Fruit fly (Drosophila melanogaster) whole organism, embryonic: ENCODE measurements around the gene Art9.
A peak's percentile ranks its signal among the peaks of the same experiment; 100 is the strongest.

Experiments used
- Abd-B ChIP-seq: fragments of 200-800 bp; sonication (Bioruptor generic); optimal IDR thresholded peaks from 2 replicates; lab custom pipeline; 2018; ENCODE audit warnings: missing biosample characterization, mild to moderate bottlenecking, missing genetic modification characterization, moderate library complexity
- Blimp-1 ChIP-seq: fragments of 200-800 bp; sonication (Bioruptor generic); optimal IDR thresholded peaks from 3 replicates; lab custom pipeline; 2018; ENCODE audit warnings: missing biosample characterization, missing genetic modification characterization, mild to moderate bottlenecking, moderate library complexity, missing genetic modification reagents
- CG10147 ChIP-seq: fragments of 200-800 bp; sonication (Bioruptor generic); optimal IDR thresholded peaks from 2 replicates; lab custom pipeline; 2019; ENCODE audit warnings: missing biosample characterization, mild to moderate bottlenecking, missing genetic modification characterization, moderate library complexity
- CG10979 ChIP-seq: fragments of 200-800 bp; sonication (Bioruptor generic); optimal IDR thresholded peaks from 2 replicates; lab custom pipeline; 2018; ENCODE audit warnings: missing biosample characterization, mild to moderate bottlenecking, missing genetic modification characterization, moderate library complexity
- CG11093 ChIP-seq: fragments of 200-800 bp; sonication (Bioruptor generic); IDR thresholded peaks from 3 replicates; pipeline ENCODE4 v1.3.6; 2022; ENCODE audit warnings: missing biosample characterization, missing genetic modification characterization
- CG11695 ChIP-seq: fragments of 200-800 bp; sonication (Bioruptor generic); IDR thresholded peaks from 3 replicates; pipeline ENCODE4 v1.3.6; 2022; ENCODE audit warnings: missing biosample characterization, missing genetic modification characterization
- CG1233 ChIP-seq: fragments of 200-800 bp; sonication (Bioruptor generic); optimal IDR thresholded peaks from 4 replicates; lab custom pipeline; 2018; ENCODE audit warnings: missing biosample characterization, mild to moderate bottlenecking, missing genetic modification characterization
- CG12769 ChIP-seq: fragments of 200-800 bp; sonication (Bioruptor generic); optimal IDR thresholded peaks from 2 replicates; lab custom pipeline; 2019; ENCODE audit warnings: missing biosample characterization, mild to moderate bottlenecking, missing genetic modification characterization, moderate library complexity
- CG13123 ChIP-seq: fragments of 200-800 bp; sonication (Bioruptor generic); optimal IDR thresholded peaks from 2 replicates; lab custom pipeline; 2016; ENCODE audit warnings: missing biosample characterization, missing genetic modification characterization
- CG15479 ChIP-seq: fragments of 200-800 bp; sonication (Bioruptor generic); optimal IDR thresholded peaks from 3 replicates; lab custom pipeline; 2019; ENCODE audit warnings: missing biosample characterization, mild to moderate bottlenecking, missing genetic modification characterization, moderate library complexity
- CG1647 ChIP-seq: fragments of 200-800 bp; sonication (Bioruptor generic); optimal IDR thresholded peaks from 3 replicates; lab custom pipeline; 2016; ENCODE audit warnings: missing biosample characterization, missing genetic modification characterization
- CG17802 ChIP-seq: fragments of 200-800 bp; sonication (Bioruptor generic); optimal IDR thresholded peaks from 2 replicates; lab custom pipeline; 2018; ENCODE audit warnings: missing biosample characterization, mild to moderate bottlenecking, missing genetic modification characterization, moderate library complexity
- CG2202 ChIP-seq: fragments of 200-800 bp; sonication (Bioruptor generic); optimal IDR thresholded peaks from 2 replicates; lab custom pipeline; 2018; ENCODE audit warnings: missing biosample characterization, mild to moderate bottlenecking, missing genetic modification characterization
- CG2889 ChIP-seq: fragments of 200-800 bp; sonication (Bioruptor generic); IDR thresholded peaks from 3 replicates; pipeline ENCODE4 v1.3.6; 2022; ENCODE audit warnings: missing biosample characterization, missing genetic modification characterization
- CG31388 ChIP-seq: fragments of 200-800 bp; sonication (Bioruptor generic); optimal IDR thresholded peaks from 2 replicates; lab custom pipeline; 2016; ENCODE audit warnings: missing biosample characterization, missing genetic modification characterization
- CG4328 ChIP-seq: fragments of 200-800 bp; sonication (Bioruptor generic); optimal IDR thresholded peaks from 3 replicates; lab custom pipeline; 2017; ENCODE audit warnings: missing biosample characterization, missing genetic modification reagents, missing genetic modification characterization
- CG4404 ChIP-seq: fragments of 200-800 bp; sonication (Bioruptor generic); IDR thresholded peaks from 2 replicates; pipeline ENCODE4 v1.3.6; 2022; ENCODE audit warnings: missing biosample characterization, missing genetic modification characterization
- CG7786 ChIP-seq: fragments of 200-800 bp; sonication (Bioruptor generic); optimal IDR thresholded peaks from 2 replicates; lab custom pipeline; 2016; ENCODE audit warnings: missing biosample characterization, missing genetic modification characterization
- CG9817 ChIP-seq: fragments of 200-800 bp; sonication (Bioruptor generic); optimal IDR thresholded peaks from 2 replicates; lab custom pipeline; 2018; ENCODE audit warnings: missing biosample characterization, mild to moderate bottlenecking, missing genetic modification characterization, moderate library complexity
- CG9876 ChIP-seq: fragments of 200-800 bp; sonication (Bioruptor generic); optimal IDR thresholded peaks from 2 replicates; lab custom pipeline; 2016; ENCODE audit warnings: missing biosample characterization, missing genetic modification characterization
- Camta ChIP-seq: fragments of 200-800 bp; sonication (Bioruptor generic); optimal IDR thresholded peaks from 2 replicates; lab custom pipeline; 2016; ENCODE audit warnings: missing biosample characterization, missing genetic modification characterization
- D ChIP-seq, 2 experiments: fragments of 200-800 bp in 1 of 2; fragments of >200 bp in 1 of 2; sonication (Bioruptor generic) in 1 of 2; optimal IDR thresholded peaks; 2 replicates in 1 of 2; 3 replicates in 1 of 2; lab custom pipeline; 2017; ENCODE audit warnings: mild to moderate bottlenecking in 1 of 2, missing biosample characterization in 1 of 2, missing genetic modification characterization in 1 of 2, missing genetic modification reagents in 1 of 2
- D19B ChIP-seq: fragments of 200-800 bp; sonication (Bioruptor generic); optimal IDR thresholded peaks from 2 replicates; lab custom pipeline; 2017; ENCODE audit warnings: missing biosample characterization, mild to moderate bottlenecking, missing genetic modification characterization
- Dref ChIP-seq: fragments of 200-800 bp; sonication (Bioruptor generic); IDR thresholded peaks from 2 replicates; pipeline ENCODE4 v1.3.6; 2022; ENCODE audit warnings: missing biosample characterization, missing genetic modification characterization
- HLHmδ ChIP-seq: fragments of 200-800 bp; sonication (Bioruptor generic); optimal IDR thresholded peaks from 2 replicates; lab custom pipeline; 2018; ENCODE audit warnings: missing biosample characterization, mild to moderate bottlenecking, missing genetic modification characterization, moderate library complexity
- Hsf ChIP-seq: fragments of 200-800 bp; sonication (Bioruptor generic); optimal IDR thresholded peaks from 3 replicates; lab custom pipeline; 2016; ENCODE audit warnings: missing biosample characterization, missing genetic modification characterization
- Nf-YC ChIP-seq: fragments of 200-800 bp; optimal IDR thresholded peaks from 3 replicates; lab custom pipeline; 2019; ENCODE audit warnings: missing biosample characterization, mild to moderate bottlenecking, missing genetic modification characterization, moderate library complexity
- TFAM ChIP-seq: fragments of 200-800 bp; sonication (Bioruptor generic); optimal IDR thresholded peaks from 2 replicates; lab custom pipeline; 2017; ENCODE audit warnings: missing biosample characterization, missing genetic modification characterization, inconsistent platforms
- abd-A ChIP-seq: fragments of 200-800 bp; sonication (Bioruptor generic); optimal IDR thresholded peaks from 3 replicates; lab custom pipeline; 2019; ENCODE audit warnings: missing biosample characterization, mild to moderate bottlenecking, missing genetic modification characterization, moderate library complexity
- amos ChIP-seq: fragments of 200-800 bp; sonication (Bioruptor generic); IDR thresholded peaks from 2 replicates; pipeline ENCODE4 v1.3.6; 2022; ENCODE audit warnings: missing biosample characterization, missing genetic modification characterization; ENCODE audit not compliant: partially characterized antibody
- bigmax ChIP-seq: fragments of 200-800 bp; sonication (Bioruptor generic); optimal IDR thresholded peaks from 2 replicates; lab custom pipeline; 2018; ENCODE audit warnings: missing biosample characterization, mild to moderate bottlenecking, missing genetic modification characterization
- bsh ChIP-seq, 2 experiments: fragments of 200-800 bp; sonication (Bioruptor generic); optimal IDR thresholded peaks; 2 replicates each; lab custom pipeline; 2017 to 2018; ENCODE audit warnings: mild to moderate bottlenecking in 2 of 2, missing biosample characterization in 2 of 2, missing genetic modification characterization in 2 of 2, moderate library complexity in 1 of 2
- chn ChIP-seq: fragments of 200-800 bp; sonication (Bioruptor generic); optimal IDR thresholded peaks from 2 replicates; lab custom pipeline; 2016; ENCODE audit warnings: missing biosample characterization, missing genetic modification characterization
- crol ChIP-seq: fragments of 200-800 bp; sonication (Bioruptor generic); IDR thresholded peaks from 2 replicates; pipeline ENCODE4 v1.3.6; 2022; ENCODE audit warnings: missing biosample characterization, missing genetic modification characterization
- da ChIP-seq: fragments of 200-800 bp; sonication (Bioruptor generic); optimal IDR thresholded peaks from 2 replicates; lab custom pipeline; 2016; ENCODE audit warnings: missing biosample characterization, missing genetic modification characterization
- dm ChIP-seq: fragments of 200-800 bp; sonication (Bioruptor generic); optimal IDR thresholded peaks from 3 replicates; lab custom pipeline; 2016; ENCODE audit warnings: missing biosample characterization, missing genetic modification characterization
- eve ChIP-seq, 2 experiments: fragments of >200 bp; optimal IDR thresholded peaks; 2 replicates each; lab custom pipeline; 2017; ENCODE audit warnings: missing biosample characterization in 2 of 2, missing genetic modification characterization in 2 of 2
- fd3F ChIP-seq: fragments of 200-800 bp; sonication (Bioruptor generic); optimal IDR thresholded peaks from 2 replicates; lab custom pipeline; 2018; ENCODE audit warnings: missing biosample characterization, mild to moderate bottlenecking, missing genetic modification characterization, moderate library complexity
- hkb ChIP-seq, 2 experiments: fragments of 200-800 bp in 1 of 2; fragments of >200 bp in 1 of 2; sonication (Bioruptor generic) in 1 of 2; IDR thresholded peaks in 1 of 2; optimal IDR thresholded peaks in 1 of 2; 2 replicates each; pipeline versions ENCODE4 v1.3.6 to Lab custom; 2017 to 2022; ENCODE audit warnings: missing biosample characterization in 1 of 2, missing genetic modification characterization in 1 of 2
- hth ChIP-seq: fragments of >200 bp; optimal IDR thresholded peaks from 2 replicates; lab custom pipeline; 2017; ENCODE audit warnings: inconsistent platforms
- lbe ChIP-seq: fragments of 200-800 bp; sonication (Bioruptor generic); optimal IDR thresholded peaks from 2 replicates; lab custom pipeline; 2016; ENCODE audit warnings: missing biosample characterization, mild to moderate bottlenecking, missing genetic modification characterization
- mld ChIP-seq: fragments of 200-800 bp; sonication (Bioruptor generic); IDR thresholded peaks from 3 replicates; pipeline ENCODE4 v1.3.6; 2022; ENCODE audit warnings: missing biosample characterization, missing genetic modification characterization; ENCODE audit not compliant: partially characterized antibody
- oc ChIP-seq: fragments of 200-800 bp; sonication (Bioruptor generic); optimal IDR thresholded peaks from 2 replicates; lab custom pipeline; 2018; ENCODE audit warnings: missing biosample characterization, mild to moderate bottlenecking, missing genetic modification characterization, moderate library complexity
- peb ChIP-seq: fragments of 200-800 bp; sonication (Bioruptor generic); IDR thresholded peaks from 2 replicates; pipeline ENCODE4 v1.3.6; 2022; ENCODE audit warnings: missing biosample characterization, missing genetic modification characterization
- sc ChIP-seq, 3 experiments: fragments of >200 bp in 2 of 3; fragments of 200-800 bp in 1 of 3; sonication (Bioruptor generic) in 1 of 3; optimal IDR thresholded peaks; 2 replicates in 2 of 3; 3 replicates in 1 of 3; lab custom pipeline; 2017; ENCODE audit warnings: mild to moderate bottlenecking in 1 of 3, missing biosample characterization in 1 of 3, missing genetic modification characterization in 1 of 3, missing genetic modification reagents in 1 of 3
- scrt ChIP-seq: fragments of 200-800 bp; sonication (Bioruptor generic); optimal IDR thresholded peaks from 2 replicates; lab custom pipeline; 2018; ENCODE audit warnings: missing biosample characterization, mild to moderate bottlenecking, missing genetic modification characterization, moderate library complexity
- slou ChIP-seq: fragments of 200-800 bp; sonication (Bioruptor generic); optimal IDR thresholded peaks from 3 replicates; lab custom pipeline; 2016; ENCODE audit warnings: missing biosample characterization, missing genetic modification characterization

Art9 gene

DNA sequence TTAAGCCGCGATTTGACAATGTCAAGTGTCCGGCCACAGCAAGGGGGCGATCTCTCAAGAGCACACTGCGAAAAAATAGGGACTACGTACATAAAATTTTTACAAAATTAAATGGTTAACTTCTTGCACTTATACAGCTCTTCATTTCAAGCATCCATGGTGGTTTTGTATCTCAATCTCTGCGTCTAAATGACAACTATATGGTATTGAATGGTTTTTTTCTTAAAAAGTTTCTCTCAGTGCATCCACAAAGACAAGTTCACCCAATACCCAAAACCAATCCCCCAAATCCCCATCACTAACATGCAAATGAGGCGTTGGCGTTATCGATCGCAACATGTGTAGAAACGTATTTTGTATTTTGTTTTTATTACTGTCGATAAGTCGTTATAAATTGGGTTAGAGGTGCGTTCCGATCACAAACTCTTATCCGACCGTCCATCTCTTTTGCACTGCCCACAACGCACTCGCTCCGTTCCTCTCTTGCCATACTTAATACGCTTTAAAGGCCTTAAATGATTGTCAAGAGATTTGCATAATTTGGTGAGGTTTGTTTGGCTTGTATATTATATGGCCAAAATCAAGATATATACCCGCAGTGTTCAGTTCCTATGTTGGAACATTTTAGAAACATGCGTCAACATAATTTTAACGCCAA is 28.4 kb downstream of the Art9 start (continued):
- TF ChIP-seq TFAM (GFP tag; lab: Kevin White, UChicago) (peak; percentile 7), mld (GFP tag; lab: Robert Waterston, UW) (no peak), chn (GFP tag; lab: Kevin White, UChicago) (peak; percentile 74), CG2202 (tag; lab: Kevin White, UChicago) (peak; percentile 55), lbe (peak; percentile 2), CG10979 (tag; lab: Kevin White, UChicago) (peak; percentile 78), CG2889 (no peak), slou (GFP tag; lab: Kevin White, UChicago) (peak; percentile 22), sc (optimal IDR thresholded peaks at IDR 0.05; lab: Kevin White, UChicago) (no peak), sc (GFP tag; optimal IDR thresholded peaks at IDR 0.05; lab: Kevin White, UChicago) (peak; percentile 42), CG7786 (GFP tag; lab: Kevin White, UChicago) (peak; percentile 64), CG17802 (tag; lab: Kevin White, UChicago) (peak; percentile 44), CG15479 (no peak), D (optimal IDR thresholded peaks at IDR 0.05; lab: Kevin White, UChicago) (no peak), D (GFP tag; optimal IDR thresholded peaks at IDR 0.05; lab: Kevin White, UChicago) (peak; percentile 60), bsh (GFP tag; optimal IDR thresholded peaks at IDR 0.05; lab: Kevin White, UChicago) (peak in 1 of 2 experiments; percentile 80), CG9817 (tag; lab: Kevin White, UChicago) (peak; percentile 58), CG31388 (GFP tag; lab: Kevin White, UChicago) (no peak), CG11695 (GFP tag; lab: Robert Waterston, UW) (peak; percentile 84), bigmax (GFP tag; lab: Kevin White, UChicago) (no peak), CG1233 (GFP tag; lab: Kevin White, UChicago) (peak; percentile 54), da (GFP tag; lab: Kevin White, UChicago) (no peak), scrt (peak; percentile 70), eve (GFP tag; optimal IDR thresholded peaks at IDR 0.05; lab: Kevin White, UChicago) (peak in 1 of 2 experiments; percentile 79), CG9876 (GFP tag; lab: Kevin White, UChicago) (peak; percentile 23), amos (GFP tag; lab: Robert Waterston, UW) (no peak), Camta (GFP tag; lab: Kevin White, UChicago) (peak; percentile 72), CG11093 (peak; percentile 63; the same call in 2 of the 3 replicates), abd-A (peak; percentile 92), CG12769 (peak; percentile 77), crol (no peak), fd3F (peak; percentile 20), CG13123 (peak; percentile 0), hth (lab: Kevin White, UChicago) (no peak), HLHmδ (GFP tag; lab: Kevin White, UChicago) (no peak), Abd-B (GFP tag; lab: Kevin White, UChicago) (peak; percentile 55), Blimp-1 (GFP tag; lab: Kevin White, UChicago) (peak; percentile 74), CG4404 (peak; percentile 64), CG4328 (GFP tag; lab: Kevin White, UChicago) (no peak), CG1647 (GFP tag; lab: Kevin White, UChicago) (peak; percentile 75), D19B (GFP tag; lab: Kevin White, UChicago) (peak; percentile 48), Dref (GFP tag; lab: Robert Waterston, UW) (peak; percentile 27; the same call in 1 of the 2 replicates), Hsf (GFP tag; lab: Kevin White, UChicago) (peak; percentile 66), Nf-YC (tag; lab: Kevin White, UChicago) (peak; percentile 31), CG10147 (GFP tag; lab: Kevin White, UChicago) (peak; percentile 67), hkb (optimal IDR thresholded peaks at IDR 0.05; lab: Kevin White, UChicago) (no peak), hkb (GFP tag; IDR thresholded peaks at IDR 0.05; lab: Robert Waterston, UW) (peak; percentile 84), oc (peak; percentile 96), peb (GFP tag; lab: Robert Waterston, UW) (peak; percentile 68), dm (GFP tag; lab: Kevin White, UChicago) (peak; percentile 62)
